Fruit fly (Drosophila melanogaster) whole organism, prepupa: Measurements from ENCODE around the gene hoe2.
A peak's percentile ranks its signal among the peaks of the same experiment; 100 is the strongest.

Source experiments
- Blimp-1 ChIP-seq: fragments of 200-800 bp; sonication (Bioruptor generic); optimal IDR thresholded peaks from 3 replicates; lab custom pipeline; 2017; ENCODE audit warnings: missing biosample characterization, missing genetic modification characterization, mild to moderate bottlenecking, moderate library complexity, missing genetic modification reagents
- CG10631 ChIP-seq: fragments of 200-800 bp; sonication (Bioruptor generic); optimal IDR thresholded peaks from 2 replicates; lab custom pipeline; 2016; ENCODE audit warnings: missing biosample characterization, missing genetic modification characterization
- CG11762 ChIP-seq: fragments of 200-800 bp; sonication (Bioruptor generic); optimal IDR thresholded peaks from 3 replicates; lab custom pipeline; 2016; ENCODE audit warnings: missing biosample characterization, missing genetic modification characterization; ENCODE audit not compliant: insufficient read depth
- CG15336 ChIP-seq: fragments of 200-800 bp; sonication (Bioruptor generic); IDR thresholded peaks from 2 replicates; pipeline ENCODE4 v1.3.6; 2022; ENCODE audit warnings: missing biosample characterization, missing genetic modification characterization
- CG1621 ChIP-seq: fragments of 200-800 bp; sonication (Bioruptor generic); optimal IDR thresholded peaks from 3 replicates; lab custom pipeline; 2018; ENCODE audit warnings: missing biosample characterization, mild to moderate bottlenecking, missing genetic modification characterization
- CG16779 ChIP-seq: fragments of 200-800 bp; sonication (Bioruptor generic); optimal IDR thresholded peaks from 3 replicates; lab custom pipeline; 2017; ENCODE audit warnings: missing biosample characterization, mild to moderate bottlenecking, missing genetic modification characterization
- CG3032 ChIP-seq: fragments of 200-800 bp; optimal IDR thresholded peaks from 2 replicates; lab custom pipeline; 2019; ENCODE audit warnings: missing biosample characterization, mild to moderate bottlenecking, missing genetic modification characterization, moderate library complexity
- CG32006 ChIP-seq: fragments of 200-800 bp; sonication (Bioruptor generic); optimal IDR thresholded peaks from 3 replicates; lab custom pipeline; 2017; ENCODE audit warnings: missing biosample characterization, mild to moderate bottlenecking, missing genetic modification characterization
- CG34406 ChIP-seq: fragments of 200-800 bp; sonication (Bioruptor generic); optimal IDR thresholded peaks from 3 replicates; lab custom pipeline; 2016; ENCODE audit warnings: missing biosample characterization, missing genetic modification characterization
- CG4318 ChIP-seq: fragments of 200-800 bp; sonication (Bioruptor generic); optimal IDR thresholded peaks from 3 replicates; lab custom pipeline; 2017; ENCODE audit warnings: missing biosample characterization, mild to moderate bottlenecking, missing genetic modification characterization
- CG6163 ChIP-seq: fragments of 200-800 bp; sonication (Bioruptor generic); IDR thresholded peaks from 3 replicates; pipeline ENCODE4 v1.3.6; 2022; ENCODE audit warnings: missing biosample characterization, missing genetic modification characterization
- CG6808 ChIP-seq: fragments of 200-800 bp; sonication (Bioruptor generic); optimal IDR thresholded peaks from 3 replicates; lab custom pipeline; 2017; ENCODE audit warnings: missing biosample characterization, missing genetic modification characterization, mild to moderate bottlenecking, moderate library complexity, missing genetic modification reagents
- CG6854 ChIP-seq: fragments of 200-800 bp; sonication (Bioruptor generic); optimal IDR thresholded peaks from 2 replicates; lab custom pipeline; 2017; ENCODE audit warnings: missing biosample characterization, mild to moderate bottlenecking, missing genetic modification characterization
- CG7368 ChIP-seq: fragments of 200-800 bp; sonication (Bioruptor generic); optimal IDR thresholded peaks from 3 replicates; lab custom pipeline; 2016; ENCODE audit warnings: missing biosample characterization, missing genetic modification characterization
- CG8119 ChIP-seq: fragments of 200-800 bp; sonication (Bioruptor generic); IDR thresholded peaks from 3 replicates; pipeline ENCODE4 v1.3.6; 2022; ENCODE audit warnings: missing biosample characterization, missing genetic modification characterization
- CG8319 ChIP-seq: fragments of 200-800 bp; sonication (Bioruptor generic); optimal IDR thresholded peaks from 3 replicates; lab custom pipeline; 2016; ENCODE audit warnings: missing biosample characterization, missing genetic modification characterization
- CG8632 ChIP-seq: fragments of 200-800 bp; sonication (Bioruptor generic); optimal IDR thresholded peaks from 3 replicates; lab custom pipeline; 2016; ENCODE audit warnings: missing biosample characterization, missing genetic modification characterization
- CG9139 ChIP-seq: fragments of 200-800 bp; sonication (Bioruptor generic); optimal IDR thresholded peaks from 3 replicates; lab custom pipeline; 2017; ENCODE audit warnings: missing biosample characterization, mild to moderate bottlenecking, missing genetic modification characterization
- Eip78C ChIP-seq: fragments of 200-800 bp; sonication (Bioruptor generic); peaks from one replicate; lab custom pipeline; 2016; ENCODE audit warnings: missing biosample characterization, missing genetic modification characterization
- Eip93F ChIP-seq: fragments of 200-800 bp; sonication (Bioruptor generic); optimal IDR thresholded peaks from 2 replicates; lab custom pipeline; 2016; ENCODE audit warnings: missing biosample characterization, mild to moderate bottlenecking, missing genetic modification characterization
- Ets21C ChIP-seq: fragments of 200-800 bp; sonication (Bioruptor generic); optimal IDR thresholded peaks from 3 replicates; lab custom pipeline; 2016; ENCODE audit warnings: missing biosample characterization, missing genetic modification characterization
- Ets96B ChIP-seq: fragments of 200-800 bp; optimal IDR thresholded peaks from 2 replicates; lab custom pipeline; 2019; ENCODE audit warnings: missing biosample characterization, mild to moderate bottlenecking, missing genetic modification characterization, moderate library complexity
- Gug ChIP-seq: fragments of 200-800 bp; sonication (Bioruptor generic); IDR thresholded peaks from 2 replicates; pipeline ENCODE4 v1.3.6; 2022; ENCODE audit warnings: missing biosample characterization, missing genetic modification characterization
- Hr38 ChIP-seq: sonication (Bioruptor generic); optimal IDR thresholded peaks from 2 replicates; lab custom pipeline; 2016; ENCODE audit warnings: missing biosample characterization, missing genetic modification characterization
- Hr39 ChIP-seq: fragments of 200-800 bp; sonication (Bioruptor generic); optimal IDR thresholded peaks from 2 replicates; lab custom pipeline; 2016; ENCODE audit warnings: missing biosample characterization, missing genetic modification characterization
- Hr4 ChIP-seq: fragments of 200-800 bp; sonication (Bioruptor generic); optimal IDR thresholded peaks from 3 replicates; lab custom pipeline; 2016; ENCODE audit warnings: missing biosample characterization, missing genetic modification characterization
- Lpt ChIP-seq: fragments of 200-800 bp; sonication (Bioruptor generic); optimal IDR thresholded peaks from 3 replicates; lab custom pipeline; 2016; ENCODE audit warnings: missing biosample characterization, missing genetic modification characterization
- Met ChIP-seq: fragments of 200-800 bp; sonication (Bioruptor generic); optimal IDR thresholded peaks from 3 replicates; lab custom pipeline; 2016; ENCODE audit warnings: missing biosample characterization, missing genetic modification characterization
- OdsH ChIP-seq: fragments of 200-800 bp; sonication (Bioruptor generic); optimal IDR thresholded peaks from 3 replicates; lab custom pipeline; 2016; ENCODE audit warnings: missing biosample characterization, missing genetic modification characterization
- Sox14 ChIP-seq: fragments of 200-800 bp; sonication (Bioruptor generic); optimal IDR thresholded peaks from 3 replicates; lab custom pipeline; 2016; ENCODE audit warnings: missing biosample characterization, missing genetic modification characterization
- Sox15 ChIP-seq: fragments of 200-800 bp; sonication (Bioruptor generic); optimal IDR thresholded peaks from 3 replicates; lab custom pipeline; 2016; ENCODE audit warnings: missing biosample characterization, missing genetic modification characterization
- achi ChIP-seq: fragments of 200-800 bp; sonication (Bioruptor generic); optimal IDR thresholded peaks from 3 replicates; lab custom pipeline; 2016; ENCODE audit warnings: missing biosample characterization, missing genetic modification characterization
- acj6 ChIP-seq: fragments of 200-800 bp; sonication (Bioruptor generic); optimal IDR thresholded peaks from 3 replicates; lab custom pipeline; 2016; ENCODE audit warnings: missing biosample characterization, missing genetic modification characterization
- cyc ChIP-seq: fragments of 200-800 bp; sonication (Bioruptor generic); optimal IDR thresholded peaks from 3 replicates; lab custom pipeline; 2016; ENCODE audit warnings: missing biosample characterization, missing genetic modification characterization
- eg ChIP-seq: fragments of 200-800 bp; sonication (Bioruptor generic); IDR thresholded peaks from 3 replicates; pipeline ENCODE4 v1.3.6; 2022; ENCODE audit warnings: missing biosample characterization, missing genetic modification characterization
- esn ChIP-seq: fragments of 200-800 bp; sonication (Bioruptor generic); optimal IDR thresholded peaks from 2 replicates; lab custom pipeline; 2016; ENCODE audit warnings: missing biosample characterization, mild to moderate bottlenecking, missing genetic modification characterization, moderate library complexity
- fd85E ChIP-seq: fragments of 200-800 bp; sonication (Bioruptor generic); optimal IDR thresholded peaks from 3 replicates; lab custom pipeline; 2016; ENCODE audit warnings: missing biosample characterization, missing genetic modification characterization
- fkh ChIP-seq: fragments of 200-800 bp; sonication (Bioruptor generic); optimal IDR thresholded peaks from 3 replicates; lab custom pipeline; 2017; ENCODE audit warnings: missing biosample characterization, mild to moderate bottlenecking, missing genetic modification characterization, moderate library complexity
- net ChIP-seq: fragments of 200-800 bp; sonication (Bioruptor generic); optimal IDR thresholded peaks from 3 replicates; lab custom pipeline; 2016; ENCODE audit warnings: missing biosample characterization, missing genetic modification characterization
- salr ChIP-seq, 2 experiments: fragments of 200-800 bp; sonication (Bioruptor generic); optimal IDR thresholded peaks; 3 replicates each; lab custom pipeline; 2016 to 2018; ENCODE audit warnings: missing biosample characterization in 2 of 2, missing genetic modification characterization in 2 of 2, mild to moderate bottlenecking in 1 of 2
- spab ChIP-seq: fragments of 200-800 bp; sonication (Bioruptor generic); optimal IDR thresholded peaks from 2 replicates; lab custom pipeline; 2017; ENCODE audit warnings: missing biosample characterization, mild to moderate bottlenecking, missing genetic modification characterization, missing genetic modification reagents
- ss ChIP-seq, 2 experiments: fragments of 200-800 bp; sonication (Bioruptor generic); optimal IDR thresholded peaks; 2 replicates in 1 of 2; 3 replicates in 1 of 2; lab custom pipeline; 2017 to 2018; ENCODE audit warnings: mild to moderate bottlenecking in 2 of 2, missing biosample characterization in 2 of 2, missing genetic modification characterization in 2 of 2, moderate library complexity in 1 of 2
- topi ChIP-seq: fragments of 200-800 bp; sonication (Bioruptor generic); optimal IDR thresholded peaks from 3 replicates; lab custom pipeline; 2016; ENCODE audit warnings: missing biosample characterization, missing genetic modification characterization
- vri ChIP-seq: fragments of 200-800 bp; sonication (Bioruptor generic); optimal IDR thresholded peaks from 3 replicates; lab custom pipeline; 2016; ENCODE audit warnings: missing biosample characterization, mild to moderate bottlenecking, missing genetic modification characterization

hoe2 gene

DNA sequence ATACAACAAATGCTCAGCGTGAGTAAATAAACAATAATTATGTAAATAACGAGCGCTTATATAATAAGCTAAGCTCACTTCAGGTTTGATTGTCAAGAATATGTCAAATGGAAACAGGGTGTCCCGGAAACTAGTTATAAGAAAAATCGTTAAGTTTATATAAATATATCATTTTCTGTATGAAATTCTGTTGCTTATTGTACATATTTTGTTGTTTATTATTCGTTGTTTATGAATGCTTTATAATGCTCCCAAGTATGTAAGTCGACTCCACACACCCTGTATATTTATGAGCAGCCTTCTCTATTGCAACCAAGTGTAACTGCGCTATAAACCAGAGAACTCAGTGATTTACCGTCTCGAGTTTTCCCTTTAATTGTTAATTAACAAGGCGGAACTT lies 5.7 kb downstream of the hoe2 start (continued):
- TF ChIP-seq Hr39 (GFP tag; lab: Kevin White, UChicago) (no peak), fkh (no peak), Gug (GFP tag; lab: Robert Waterston, UW) (no peak), cyc (GFP tag; lab: Kevin White, UChicago) (no peak), Lpt (GFP tag; lab: Kevin White, UChicago) (no peak), Eip78C (GFP tag; lab: Kevin White, UChicago) (peak; percentile 56), esn (no peak), CG34406 (GFP tag; lab: Kevin White, UChicago) (no peak), OdsH (GFP tag; lab: Kevin White, UChicago) (no peak), Hr38 (GFP tag; lab: Kevin White, UChicago) (no peak), CG11762 (GFP tag; lab: Kevin White, UChicago) (no peak), eg (GFP tag; lab: Robert Waterston, UW) (peak; percentile 77)

DNA sequence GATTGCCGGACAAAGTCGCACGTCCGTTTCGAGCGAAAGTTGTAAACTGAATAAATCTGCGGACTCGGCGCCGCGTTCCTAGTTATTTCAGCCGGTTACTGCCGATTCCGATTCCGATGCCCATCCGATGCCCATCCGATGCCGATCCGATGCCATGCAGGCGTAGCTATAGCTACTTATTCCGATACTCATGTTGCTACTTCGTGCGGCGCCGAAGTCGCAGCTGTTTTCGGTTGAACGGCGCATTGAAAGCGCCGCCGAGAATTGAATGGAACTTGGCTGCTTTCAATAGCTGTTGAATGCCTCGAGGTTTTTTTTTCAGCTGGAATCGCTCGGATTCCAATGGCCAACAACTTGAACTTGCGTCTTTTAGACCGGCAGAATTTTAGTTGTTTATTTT lies 7.9 kb downstream of the hoe2 start:
- 0 out of 3 replicates have a peak, but pooled peaks have one; percentile 21 for TF ChIP-seq CG6163
- peak; percentile 42; the same call in 1 of the 3 replicates for TF ChIP-seq eg (GFP tag; lab: Robert Waterston, UW)
- peak; percentile 19 for TF ChIP-seq CG16779 (tag; lab: Kevin White, UChicago)
- TF ChIP-seq vri (GFP tag; lab: Kevin White, UChicago): no peak
- TF ChIP-seq Ets96B (tag; lab: Kevin White, UChicago): no peak
- peak; percentile 30 for TF ChIP-seq Eip78C (GFP tag; lab: Kevin White, UChicago)

DNA sequence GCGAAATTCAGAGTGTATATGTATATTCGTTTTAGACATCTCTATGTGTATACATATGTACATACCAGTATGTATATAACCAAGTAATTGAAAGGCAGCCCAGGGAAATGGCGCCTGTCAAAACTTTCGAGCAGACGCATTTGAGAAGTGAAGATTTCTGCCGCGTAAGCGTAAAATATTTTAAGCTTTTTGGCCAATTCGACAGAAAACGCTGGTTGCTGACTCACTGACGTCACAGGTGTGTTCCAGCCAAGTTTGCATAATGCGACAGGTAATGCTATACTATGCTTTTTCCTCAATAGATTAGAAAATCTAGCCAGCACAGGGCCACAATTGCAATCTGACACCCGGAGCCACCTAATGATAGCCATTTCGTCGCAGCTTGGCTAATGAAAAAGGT lies 19.5 kb downstream of the hoe2 start:
- TF ChIP-seq acj6 (GFP tag; lab: Kevin White, UChicago): no peak
- TF ChIP-seq Ets21C: no peak
- TF ChIP-seq vri (GFP tag; lab: Kevin White, UChicago): no peak
- no peak for TF ChIP-seq Sox14
- TF ChIP-seq CG3032 (tag; lab: Kevin White, UChicago): no peak
- TF ChIP-seq achi: no peak
- TF ChIP-seq CG8632: no peak
- TF ChIP-seq fd85E (GFP tag; lab: Kevin White, UChicago): no peak
- TF ChIP-seq topi (GFP tag; lab: Kevin White, UChicago): no peak
- TF ChIP-seq, all 60 proteins: peak for 0

DNA sequence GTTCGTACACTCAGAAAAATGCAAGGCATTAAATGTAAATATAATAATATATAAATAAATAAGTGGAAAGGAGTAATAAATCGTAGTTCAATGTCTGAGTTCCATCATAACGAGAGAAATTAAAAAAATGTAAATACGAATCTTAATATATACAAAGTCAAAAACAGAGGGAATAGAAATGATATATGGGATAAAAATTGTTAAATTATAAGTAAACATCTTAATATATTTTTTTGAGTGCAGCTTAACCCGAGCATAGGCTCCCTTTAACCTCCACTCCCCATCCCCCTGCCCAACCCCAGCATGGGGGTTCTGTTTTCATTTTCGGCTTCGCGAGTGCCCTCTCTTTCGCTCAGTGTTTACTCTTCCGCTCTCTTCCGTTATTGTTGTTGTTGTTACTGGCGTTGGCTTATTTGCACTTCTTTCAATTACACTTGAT lies 20.5 kb downstream of the hoe2 start:
- TF ChIP-seq CG1621 (tag; lab: Kevin White, UChicago) (no peak), cyc (GFP tag; lab: Kevin White, UChicago) (no peak), Blimp-1 (GFP tag; lab: Kevin White, UChicago) (no peak), CG9139 (GFP tag; lab: Kevin White, UChicago) (peak; percentile 11), Eip93F (GFP tag; lab: Kevin White, UChicago) (no peak), acj6 (GFP tag; lab: Kevin White, UChicago) (peak; percentile 57), CG4318 (GFP tag; lab: Kevin White, UChicago) (peak; percentile 45), CG32006 (GFP tag; lab: Kevin White, UChicago) (peak; percentile 67), Hr38 (GFP tag; lab: Kevin White, UChicago) (no peak), ss (GFP tag; optimal IDR thresholded peaks at IDR 0.05; lab: Kevin White, UChicago) (peak; percentile 24 to 76), net (no peak), CG6854 (no peak), CG6808 (peak; percentile 48), fkh (peak; percentile 66), CG7368 (peak; percentile 34), topi (GFP tag; lab: Kevin White, UChicago) (peak; percentile 26), esn (peak; percentile 48), CG8632 (peak; percentile 54), CG8319 (GFP tag; lab: Kevin White, UChicago) (no peak), Gug (GFP tag; lab: Robert Waterston, UW) (no peak), Eip78C (GFP tag; lab: Kevin White, UChicago) (peak; percentile 78), CG8119 (peak; percentile 61), CG3032 (tag; lab: Kevin White, UChicago) (peak; percentile 58), achi (peak; percentile 66), salr (GFP tag; optimal IDR thresholded peaks at IDR 0.05; lab: Kevin White, UChicago) (no peak), Hr4 (GFP tag; lab: Kevin White, UChicago) (peak; percentile 4), CG15336 (GFP tag; lab: Robert Waterston, UW) (0 out of 2 replicates have a peak, but pooled peaks have one; percentile 33), CG11762 (GFP tag; lab: Kevin White, UChicago) (peak; percentile 9), spab (GFP tag; lab: Kevin White, UChicago) (peak; percentile 50), Sox15 (peak; percentile 33), Met (GFP tag; lab: Kevin White, UChicago) (peak; percentile 23), CG10631 (GFP tag; lab: Kevin White, UChicago) (peak; percentile 40), Ets96B (tag; lab: Kevin White, UChicago) (peak; percentile 56), Sox14 (no peak)
